Worm (Caenorhabditis elegans) whole organism, midembryonic: ENCODE data around the gene oac-7.

Source experiments
- cog-1 ChIP-seq: sonication (generic microtip); optimal IDR thresholded peaks from 2 replicates; lab custom pipeline; 2016; ENCODE audit warnings: missing genetic modification characterization, missing compliant biosample characterization
- flt-1 ChIP-seq: fragments of 200-800 bp; sonication (Bioruptor generic); IDR thresholded peaks from 2 replicates; pipeline ENCODE4 v1.3.6; 2022; ENCODE audit warnings: missing genetic modification characterization, missing compliant biosample characterization
- klf-2 ChIP-seq: fragments of 200-800 bp; sonication (Bioruptor generic); conservative IDR thresholded peaks from 2 replicates; pipeline ENCODE4 v1.3.6; 2022; ENCODE audit warnings: missing genetic modification reagents, missing genetic modification characterization, missing compliant biosample characterization
- med-1 ChIP-seq: sonication (generic microtip); optimal IDR thresholded peaks from 2 replicates; lab custom pipeline; 2017; ENCODE audit warnings: missing genetic modification characterization, mild to moderate bottlenecking, missing compliant biosample characterization, antibody characterized with exemption, missing genetic modification reagents; ENCODE audit not compliant: insufficient read depth

- TF ChIP-seq cog-1 (tag; lab: Kevin White, UChicago) (no peak), flt-1 (GFP tag; lab: Robert Waterston, UW) (no peak), med-1 (GFP tag; lab: Kevin White, UChicago) (no peak), klf-2 (GFP tag; lab: Robert Waterston, UW) (no peak)
These were observed 40.5 kb downstream of the oac-7 start for ce11 chrV:16350061-16350460.
